Worm (Caenorhabditis elegans) whole organism, L4 larva: ENCODE measurements around the gene nhr-11.

Source experiments
- fos-1 ChIP-seq: fragments of 150-350 bp; optimal IDR thresholded peaks from 2 replicates; lab custom pipeline; 2014; ENCODE audit warnings: missing biosample characterization, missing genetic modification characterization
- hlh-30 ChIP-seq: sonication (generic microtip); optimal IDR thresholded peaks from 2 replicates; lab custom pipeline; 2017; ENCODE audit warnings: antibody characterized with exemption, mild to moderate bottlenecking, missing genetic modification characterization, missing compliant biosample characterization; ENCODE audit not compliant: insufficient read depth
- mxl-3 ChIP-seq: fragments of 200-800 bp; sonication (Bioruptor generic); optimal IDR thresholded peaks from 2 replicates; lab custom pipeline; 2018; ENCODE audit warnings: mild to moderate bottlenecking, missing genetic modification characterization, missing compliant biosample characterization
- nhr-76 ChIP-seq: fragments of 150-350 bp; optimal IDR thresholded peaks from 2 replicates; lab custom pipeline; 2014; ENCODE audit warnings: missing biosample characterization, missing genetic modification characterization

- no peak for TF ChIP-seq nhr-76
- TF ChIP-seq fos-1 (tag; lab: Kevin White, UChicago) = no peak
- TF ChIP-seq mxl-3 (GFP tag; lab: Kevin White, UChicago) = no peak
- TF ChIP-seq hlh-30 (tag; lab: Kevin White, UChicago) = no peak
These were observed 50.4 kb downstream of the nhr-11 start for ce11 chrIV:9120220-9120619.
